Worm (Caenorhabditis elegans) whole organism, L2 larva: ENCODE results near the gene srw-118.

Experiments used
- ama-1 ChIP-seq: fragments of 150-350 bp; optimal IDR thresholded peaks from 2 replicates; lab custom pipeline; 2018; ENCODE audit warnings: inconsistent platforms
- elt-3 ChIP-seq: sonication (generic microtip); optimal IDR thresholded peaks from 2 replicates; lab custom pipeline; 2017; ENCODE audit warnings: missing biosample characterization, missing genetic modification characterization
- nhr-77 ChIP-seq: fragments of 150-350 bp; optimal IDR thresholded peaks from 2 replicates; lab custom pipeline; 2014; ENCODE audit warnings: missing biosample characterization, missing genetic modification characterization
- unc-39 ChIP-seq: fragments of 150-350 bp; optimal IDR thresholded peaks from 2 replicates; lab custom pipeline; 2014; ENCODE audit warnings: missing biosample characterization, missing genetic modification characterization
- unc-62 ChIP-seq: fragments of 150-350 bp; optimal IDR thresholded peaks from 2 replicates; lab custom pipeline; 2014; ENCODE audit warnings: missing biosample characterization, missing genetic modification reagents, missing genetic modification characterization
- ztf-4 ChIP-seq: fragments of 150-350 bp; optimal IDR thresholded peaks from 2 replicates; lab custom pipeline; 2014; ENCODE audit warnings: missing biosample characterization, missing genetic modification characterization

DNA sequence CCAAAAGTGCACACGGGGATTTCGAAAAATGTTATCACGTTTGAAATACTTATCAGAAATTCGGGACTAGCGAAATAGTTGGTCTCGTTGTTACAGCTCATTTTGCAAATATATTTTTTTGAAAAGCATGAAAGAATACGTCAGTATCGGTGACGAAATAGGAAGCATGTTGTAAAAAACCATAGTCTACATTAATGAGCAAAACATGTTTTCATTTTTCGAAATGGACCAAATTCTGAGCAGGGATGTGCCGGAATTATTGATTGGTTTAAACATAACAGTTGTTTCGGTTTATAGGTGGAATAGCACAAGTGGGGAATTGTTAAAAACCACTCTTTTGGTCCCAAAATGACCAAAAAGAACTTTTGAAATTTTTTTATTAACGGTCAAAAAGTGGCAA, 45.8 kb downstream of the srw-118 start, which contains the start of gene srh-247:
- TF ChIP-seq nhr-77 (no peak), ama-1 (lab: Kevin White, UChicago) (no peak), ztf-4 (tag; lab: Kevin White, UChicago) (no peak), unc-39 (tag; lab: Kevin White, UChicago) (no peak), unc-62 (GFP tag; lab: Kevin White, UChicago) (no peak), elt-3 (tag; lab: Kevin White, UChicago) (no peak)
